Worm (Caenorhabditis elegans) whole organism, L3 larva: ENCODE measurements around the gene F54B11.5.

ENCODE experiments used
- R02D3.7 ChIP-seq: fragments of 150-350 bp; optimal IDR thresholded peaks from 2 replicates; lab custom pipeline; 2014; ENCODE audit warnings: missing biosample characterization, missing genetic modification characterization
- nhr-76 ChIP-seq: fragments of 150-350 bp; sonication (generic microtip); optimal IDR thresholded peaks from 5 replicates; lab custom pipeline; 2014; ENCODE audit warnings: missing biosample characterization, missing genetic modification characterization
- skn-1 ChIP-seq: fragments of 150-350 bp; optimal IDR thresholded peaks from 2 replicates; lab custom pipeline; 2014; ENCODE audit warnings: missing biosample characterization, missing genetic modification characterization
- unc-39 ChIP-seq: sonication (generic microtip); optimal IDR thresholded peaks from 4 replicates; lab custom pipeline; 2017; ENCODE audit warnings: missing biosample characterization, missing genetic modification characterization
- unc-62 ChIP-seq: fragments of 150-350 bp; sonication (generic microtip); optimal IDR thresholded peaks from 4 replicates; lab custom pipeline; 2014; ENCODE audit warnings: missing biosample characterization, missing genetic modification reagents, missing genetic modification characterization

DNA sequence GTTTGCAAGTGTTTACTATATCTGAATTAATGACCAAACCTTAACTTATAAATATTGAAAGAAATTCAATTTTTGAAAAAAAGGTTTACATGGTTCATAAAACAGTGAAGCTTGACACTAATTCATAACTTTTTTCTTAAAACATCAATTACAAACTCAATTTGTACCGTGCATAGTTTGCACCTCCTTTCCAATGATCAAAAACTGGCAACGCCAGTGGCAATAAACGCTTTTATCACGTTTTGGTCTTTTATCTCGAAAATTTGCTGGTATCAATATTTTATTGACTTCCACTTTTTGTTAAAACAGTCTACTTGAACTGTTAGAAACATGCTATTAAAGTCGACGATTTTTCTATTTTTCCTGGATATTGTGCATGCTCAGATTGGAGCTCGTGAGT is 17.4 kb downstream of the F54B11.5 start, which contains the start of gene F54B11.11:
- TF ChIP-seq unc-39 (tag; lab: Kevin White, UChicago) (no peak), unc-62 (GFP tag; lab: Kevin White, UChicago) (no peak), R02D3.7 (tag; lab: Kevin White, UChicago) (no peak), nhr-76 (tag; lab: Kevin White, UChicago) (no peak), skn-1 (tag; lab: Kevin White, UChicago) (no peak)
